Fruit fly (Drosophila melanogaster): ENCODE data around the gene RhoGAP71E.

The RhoGAP71E gene

DNA sequence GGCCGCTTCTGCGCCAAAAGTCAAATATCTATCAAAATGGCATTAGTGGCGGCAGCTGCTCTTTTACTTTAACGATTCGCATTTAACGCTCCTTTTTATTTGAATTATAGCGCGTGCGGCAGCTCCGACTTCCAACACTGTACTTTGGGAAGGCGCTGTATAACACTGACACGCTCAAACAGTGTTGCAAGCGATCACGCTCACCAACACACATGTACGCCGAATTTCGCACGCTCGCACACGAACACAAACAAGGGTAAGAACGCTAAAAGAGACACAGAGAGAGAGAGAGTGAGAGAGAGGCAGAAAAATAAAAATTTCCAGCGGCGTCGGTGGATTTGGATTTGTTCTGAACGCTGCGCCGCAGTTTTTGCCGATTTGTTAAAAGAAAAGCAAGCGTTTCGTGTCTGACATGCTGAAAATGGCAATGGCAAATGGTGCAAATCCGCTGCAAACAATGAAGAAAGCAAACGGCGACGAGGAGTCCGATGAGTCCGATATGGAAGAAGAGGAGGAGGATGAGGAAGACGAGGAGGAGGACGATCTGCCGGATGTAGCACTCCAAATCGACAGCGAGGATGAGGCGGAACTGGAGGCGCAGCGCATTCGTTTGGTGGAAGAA lies 31.1 kb downstream of the RhoGAP71E start, which contains the start of gene Phs (continued):
- TF ChIP-seq Atf3 (GFP tag; optimal IDR thresholded peaks at IDR 0.05) (peak; percentile 57), CG31441 (GFP tag; IDR thresholded peaks at IDR 0.05) (peak; percentile 46; the same call in 1 of the 2 replicates), CG9876 (GFP tag; optimal IDR thresholded peaks at IDR 0.05) (peak; percentile 83), Rfx (GFP tag; IDR thresholded peaks at IDR 0.05) (peak; percentile 94), CG18011 (GFP tag; optimal IDR thresholded peaks at IDR 0.05) (peak; percentile 56), salm (tag; optimal IDR thresholded peaks at IDR 0.05) (no peak), Doc2 (GFP tag; IDR thresholded peaks at IDR 0.05) (no peak), sr (GFP tag; IDR thresholded peaks at IDR 0.05) (peak; percentile 65; the same call in 2 of the 3 replicates), grau (tag; optimal IDR thresholded peaks at IDR 0.05) (peak; percentile 55), zfh2 (GFP tag; optimal IDR thresholded peaks at IDR 0.05) (peak; percentile 94), CG9932 (GFP tag; IDR thresholded peaks at IDR 0.05) (peak; percentile 96), pho (GFP tag; optimal IDR thresholded peaks at IDR 0.05) (peak; percentile 76), Elba2 (GFP tag; optimal IDR thresholded peaks at IDR 0.05) (peak; percentile 63), jigr1 (GFP tag; IDR thresholded peaks at IDR 0.05) (no peak), amos (GFP tag; IDR thresholded peaks at IDR 0.05; ENCODE audit: partially characterized antibody) (peak; percentile 59), Optix (GFP tag; IDR thresholded peaks at IDR 0.05) (peak; percentile 49; the same call in 1 of the 3 replicates), Gsc (GFP tag; IDR thresholded peaks at IDR 0.05) (no peak), CG11695 (GFP tag; IDR thresholded peaks at IDR 0.05) (peak; percentile 43; the same call in 1 of the 3 replicates), CG14667 (GFP tag; IDR thresholded peaks at IDR 0.05) (0 out of 2 replicates have a peak, but pooled peaks have one; percentile 51), tll (GFP tag; optimal IDR thresholded peaks at IDR 0.05) (no peak), CG18764 (GFP tag; optimal IDR thresholded peaks at IDR 0.05) (peak; percentile 79), Lhr (GFP tag; optimal IDR thresholded peaks at IDR 0.05) (peak; percentile 64), Neu2 (GFP tag; optimal IDR thresholded peaks at IDR 0.05; ENCODE audit: borderline replicate concordance) (peak; percentile 0), sc (optimal IDR thresholded peaks at IDR 0.05) (no peak), sc (GFP tag; optimal IDR thresholded peaks at IDR 0.05) (peak; percentile 36), NFAT (GFP tag; IDR thresholded peaks at IDR 0.05) (peak; percentile 96), az2 (GFP tag; optimal IDR thresholded peaks at IDR 0.05) (peak; percentile 69), CG34376 (GFP tag; optimal IDR thresholded peaks at IDR 0.05) (peak; percentile 63), zf30C (GFP tag; optimal IDR thresholded peaks at IDR 0.05) (peak; percentile 36), sna (GFP tag; IDR thresholded peaks at IDR 0.05; ENCODE audit: partially characterized antibody) (peak; percentile 14; the same call in 1 of the 2 replicates), kni (GFP tag; optimal IDR thresholded peaks at IDR 0.05) (peak; percentile 58), ttk (GFP tag; IDR thresholded peaks at IDR 0.05) (peak; percentile 73), stwl (tag; optimal IDR thresholded peaks at IDR 0.05) (peak; percentile 99), HLH3B (GFP tag; IDR thresholded peaks at IDR 0.05) (peak; percentile 70), CG1792 (GFP tag; optimal IDR thresholded peaks at IDR 0.05) (peak; percentile 71), pros (GFP tag; optimal IDR thresholded peaks at IDR 0.05) (no peak), nau (GFP tag; optimal IDR thresholded peaks at IDR 0.05) (peak; percentile 71), gt (GFP tag; IDR thresholded peaks at IDR 0.05) (peak; percentile 12; the same call in 1 of the 2 replicates), ab (GFP tag; optimal IDR thresholded peaks at IDR 0.05) (peak; percentile 46), Ets97D (GFP tag; optimal IDR thresholded peaks at IDR 0.05) (peak; percentile 89), Doc3 (GFP tag; IDR thresholded peaks at IDR 0.05; ENCODE audit: partially characterized antibody) (no peak), sima (GFP tag; optimal IDR thresholded peaks at IDR 0.05) (peak; percentile 21), Sry-β (GFP tag; optimal IDR thresholded peaks at IDR 0.05) (no peak), danr (GFP tag; IDR thresholded peaks at IDR 0.05) (no peak), C15 (GFP tag; IDR thresholded peaks at IDR 0.05) (peak; percentile 51; the same call in 1 of the 3 replicates), Ravus (GFP tag; IDR thresholded peaks at IDR 0.05) (no peak), Taf1 (GFP tag; IDR thresholded peaks at IDR 0.05) (no peak), CG2875 (GFP tag; optimal IDR thresholded peaks at IDR 0.05) (peak; percentile 51), YL-1 (GFP tag; optimal IDR thresholded peaks at IDR 0.05) (peak; percentile 77), bsh (GFP tag; optimal IDR thresholded peaks at IDR 0.05) (peak; percentile 26 to 66)

Measured in whole organism, embryonic.